Worm (Caenorhabditis elegans) whole organism, late embryonic: ENCODE results near the gene srsx-28.

Experiments used
- elt-2 ChIP-seq: sonication (generic microtip); optimal IDR thresholded peaks from 2 replicates; lab custom pipeline; 2016; ENCODE audit warnings: missing genetic modification reagents, missing genetic modification characterization, missing compliant biosample characterization
- pros-1 ChIP-seq: fragments of 150-350 bp; optimal IDR thresholded peaks from 2 replicates; lab custom pipeline; 2014; ENCODE audit warnings: missing biosample characterization, missing genetic modification reagents, missing genetic modification characterization

Gene srsx-28

ce11 chrV:10203435-10204009 lies 51.1 kb downstream of the srsx-28 start, which contains the start of gene chpf-1:
chpf-1 (minus strand) TSS chrV:10203485.
- TF ChIP-seq pros-1 (tag; lab: Kevin White, UChicago) (no peak), elt-2 (tag; lab: Kevin White, UChicago) (peak; percentile 41)
